Worm (Caenorhabditis elegans) whole organism, L3 larva: ENCODE results near the gene C17F4.12.

Experiments used
- R02D3.7 ChIP-seq: fragments of 150-350 bp; optimal IDR thresholded peaks from 2 replicates; lab custom pipeline; 2014; ENCODE audit warnings: missing biosample characterization, missing genetic modification characterization
- ZK546.5 ChIP-seq: sonication (generic microtip); optimal IDR thresholded peaks from 2 replicates; lab custom pipeline; 2017; ENCODE audit warnings: missing biosample characterization, missing genetic modification characterization
- aly-2 ChIP-seq: fragments of 150-350 bp; optimal IDR thresholded peaks from 2 replicates; lab custom pipeline; 2014; ENCODE audit warnings: missing biosample characterization, missing genetic modification characterization
- ama-1 ChIP-seq: fragments of 150-350 bp; optimal IDR thresholded peaks from 2 replicates; lab custom pipeline; 2018
- ceh-28 ChIP-seq: fragments of 150-350 bp; optimal IDR thresholded peaks from 2 replicates; lab custom pipeline; 2014; ENCODE audit warnings: missing biosample characterization, missing genetic modification reagents, missing genetic modification characterization
- ceh-82 ChIP-seq: fragments of 150-350 bp; optimal IDR thresholded peaks from 2 replicates; lab custom pipeline; 2014; ENCODE audit warnings: missing biosample characterization, missing genetic modification characterization
- ceh-9 ChIP-seq: sonication (generic microtip); optimal IDR thresholded peaks from 2 replicates; lab custom pipeline; 2018; ENCODE audit warnings: missing biosample characterization, missing genetic modification characterization
- daf-12 ChIP-seq: fragments of 150-350 bp; optimal IDR thresholded peaks from 2 replicates; lab custom pipeline; 2014; ENCODE audit warnings: missing biosample characterization, missing genetic modification reagents, missing genetic modification characterization
- egl-27 ChIP-seq: sonication (generic microtip); optimal IDR thresholded peaks from 4 replicates; lab custom pipeline; 2017; ENCODE audit warnings: missing biosample characterization, missing genetic modification reagents, missing genetic modification characterization
- egl-5 ChIP-seq: fragments of 150-350 bp; optimal IDR thresholded peaks from 2 replicates; lab custom pipeline; 2017; ENCODE audit warnings: missing biosample characterization, missing genetic modification reagents, missing genetic modification characterization, inconsistent platforms
- elt-1 ChIP-seq: fragments of 150-350 bp; optimal IDR thresholded peaks from 2 replicates; lab custom pipeline; 2014; ENCODE audit warnings: missing biosample characterization, missing genetic modification characterization
- elt-2 ChIP-seq: sonication (generic microtip); optimal IDR thresholded peaks from 2 replicates; lab custom pipeline; 2016; ENCODE audit warnings: missing genetic modification reagents, mild to moderate bottlenecking, missing genetic modification characterization, missing compliant biosample characterization
- elt-3 ChIP-seq, 3 experiments: fragments of 150-350 bp in 1 of 3; sonication (generic microtip) in 2 of 3; optimal IDR thresholded peaks; 2 replicates in 2 of 3; 4 replicates in 1 of 3; lab custom pipeline; 2014 to 2017; ENCODE audit warnings: missing biosample characterization in 3 of 3, missing genetic modification characterization in 3 of 3
- eor-1 ChIP-seq, 2 experiments: fragments of 150-350 bp; optimal IDR thresholded peaks; 2 replicates each; lab custom pipeline; 2014 to 2018; ENCODE audit warnings: missing biosample characterization in 2 of 2, missing genetic modification characterization in 2 of 2
- fkh-10 ChIP-seq: sonication (generic microtip); optimal IDR thresholded peaks from 2 replicates; lab custom pipeline; 2017; ENCODE audit warnings: missing biosample characterization, missing genetic modification reagents, missing genetic modification characterization
- fkh-2 ChIP-seq: fragments of 150-350 bp; optimal IDR thresholded peaks from 2 replicates; lab custom pipeline; 2014; ENCODE audit warnings: missing biosample characterization, missing genetic modification reagents, missing genetic modification characterization
- hmg-11 ChIP-seq: sonication (generic microtip); optimal IDR thresholded peaks from 2 replicates; lab custom pipeline; 2016; ENCODE audit warnings: missing genetic modification characterization, missing compliant biosample characterization
- jun-1 ChIP-seq: fragments of 150-350 bp; optimal IDR thresholded peaks from 2 replicates; lab custom pipeline; 2014; ENCODE audit warnings: missing biosample characterization, missing genetic modification reagents, missing genetic modification characterization
- lin-15B ChIP-seq: fragments of 150-350 bp; optimal IDR thresholded peaks from 2 replicates; lab custom pipeline; 2014; ENCODE audit warnings: missing biosample characterization, missing genetic modification characterization
- lin-39 ChIP-seq: fragments of 150-350 bp; optimal IDR thresholded peaks from 2 replicates; lab custom pipeline; 2018; ENCODE audit warnings: missing biosample characterization, missing genetic modification reagents, missing genetic modification characterization
- lsy-12 ChIP-seq: sonication (generic microtip); optimal IDR thresholded peaks from 2 replicates; lab custom pipeline; 2016; ENCODE audit warnings: mild to moderate bottlenecking, missing genetic modification characterization, missing compliant biosample characterization
- mdl-1 ChIP-seq: fragments of 150-350 bp; optimal IDR thresholded peaks from 2 replicates; lab custom pipeline; 2014; ENCODE audit warnings: missing biosample characterization, missing genetic modification characterization
- mml-1 ChIP-seq: fragments of 150-350 bp; sonication (generic microtip); optimal IDR thresholded peaks from 3 replicates; lab custom pipeline; 2014; ENCODE audit warnings: missing biosample characterization, missing genetic modification characterization
- nfya-1 ChIP-seq: sonication (generic microtip); optimal IDR thresholded peaks from 2 replicates; lab custom pipeline; 2017; ENCODE audit warnings: missing genetic modification characterization, mild to moderate bottlenecking, missing compliant biosample characterization, antibody characterized with exemption, moderate library complexity; ENCODE audit not compliant: insufficient read depth
- nhr-11 ChIP-seq: fragments of 150-350 bp; optimal IDR thresholded peaks from 2 replicates; lab custom pipeline; 2014; ENCODE audit warnings: missing biosample characterization, missing genetic modification characterization
- nhr-12 ChIP-seq: fragments of 150-350 bp; optimal IDR thresholded peaks from 2 replicates; lab custom pipeline; 2014; ENCODE audit warnings: missing biosample characterization, missing genetic modification characterization
- nhr-23 ChIP-seq: fragments of 150-350 bp; optimal IDR thresholded peaks from 2 replicates; lab custom pipeline; 2014; ENCODE audit warnings: missing biosample characterization, missing genetic modification reagents, missing genetic modification characterization
- nhr-237 ChIP-seq: fragments of 150-350 bp; optimal IDR thresholded peaks from 2 replicates; lab custom pipeline; 2014; ENCODE audit warnings: missing biosample characterization, missing genetic modification characterization
- nhr-25 ChIP-seq: sonication (generic microtip); optimal IDR thresholded peaks from 2 replicates; lab custom pipeline; 2017; ENCODE audit warnings: missing biosample characterization, missing genetic modification characterization
- nhr-43 ChIP-seq: sonication (generic microtip); optimal IDR thresholded peaks from 2 replicates; lab custom pipeline; 2016; ENCODE audit warnings: mild to moderate bottlenecking, missing genetic modification characterization, missing compliant biosample characterization; ENCODE audit not compliant: poor library complexity, severe bottlenecking
- nhr-67 ChIP-seq: fragments of 150-350 bp; optimal IDR thresholded peaks from 2 replicates; lab custom pipeline; 2014; ENCODE audit warnings: missing biosample characterization, missing genetic modification characterization
- nhr-76 ChIP-seq: fragments of 150-350 bp; sonication (generic microtip); optimal IDR thresholded peaks from 5 replicates; lab custom pipeline; 2014; ENCODE audit warnings: missing biosample characterization, missing genetic modification characterization
- nhr-77 ChIP-seq: fragments of 150-350 bp; optimal IDR thresholded peaks from 2 replicates; lab custom pipeline; 2014; ENCODE audit warnings: missing biosample characterization, missing genetic modification characterization
- pha-4 ChIP-seq: fragments of 150-350 bp; optimal IDR thresholded peaks from 2 replicates; lab custom pipeline; 2014; ENCODE audit warnings: missing biosample characterization, missing genetic modification reagents, missing genetic modification characterization
- pqm-1 ChIP-seq: fragments of 150-350 bp; optimal IDR thresholded peaks from 2 replicates; lab custom pipeline; 2017; ENCODE audit warnings: missing biosample characterization, missing genetic modification characterization, inconsistent platforms
- skn-1 ChIP-seq: fragments of 150-350 bp; optimal IDR thresholded peaks from 2 replicates; lab custom pipeline; 2014; ENCODE audit warnings: missing biosample characterization, missing genetic modification characterization
- snpc-4 ChIP-seq: fragments of 150-350 bp; optimal IDR thresholded peaks from 2 replicates; lab custom pipeline; 2014; ENCODE audit warnings: missing biosample characterization, missing genetic modification characterization
- tbx-2 ChIP-seq: sonication (generic microtip); optimal IDR thresholded peaks from 2 replicates; lab custom pipeline; 2016; ENCODE audit warnings: mild to moderate bottlenecking, missing genetic modification characterization, missing compliant biosample characterization
- unc-39 ChIP-seq: sonication (generic microtip); optimal IDR thresholded peaks from 4 replicates; lab custom pipeline; 2017; ENCODE audit warnings: missing biosample characterization, missing genetic modification characterization
- unc-62 ChIP-seq: fragments of 150-350 bp; sonication (generic microtip); optimal IDR thresholded peaks from 4 replicates; lab custom pipeline; 2014; ENCODE audit warnings: missing biosample characterization, missing genetic modification reagents, missing genetic modification characterization
- zag-1 ChIP-seq: fragments of 150-350 bp; optimal IDR thresholded peaks from 2 replicates; lab custom pipeline; 2014; ENCODE audit warnings: missing biosample characterization, missing genetic modification characterization
- ztf-4 ChIP-seq: fragments of 150-350 bp; optimal IDR thresholded peaks from 2 replicates; lab custom pipeline; 2014; ENCODE audit warnings: missing biosample characterization, missing genetic modification characterization

The C17F4.12 gene

DNA sequence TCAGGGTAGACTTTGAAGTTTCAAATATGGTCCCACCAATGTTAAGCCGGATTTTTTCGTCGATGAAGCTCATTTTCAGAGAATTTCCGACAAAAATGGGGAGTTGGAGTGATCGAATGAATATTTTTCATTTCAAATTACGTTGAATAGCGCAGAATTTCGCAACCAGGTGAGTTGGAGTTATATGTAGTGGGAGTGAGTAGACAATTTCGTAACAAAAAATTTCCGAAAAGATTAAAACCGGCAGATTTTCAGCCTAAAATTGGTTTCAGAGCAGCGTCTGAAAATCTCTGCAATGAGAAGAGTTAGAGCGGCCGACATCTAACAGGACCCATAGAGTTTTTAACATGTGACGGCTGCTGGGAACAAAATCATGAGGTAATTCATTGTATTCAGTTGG is 35.3 kb downstream of the C17F4.12 start, which contains the start of gene sdz-35:
Gene sdz-35, minus strand, starts transcription at position 101 of the 400 bp plus-strand sequence.
- TF ChIP-seq ztf-4 (tag; lab: Kevin White, UChicago) (no peak), aly-2 (no peak), skn-1 (tag; lab: Kevin White, UChicago) (no peak), ceh-28 (tag; lab: Kevin White, UChicago) (no peak), nhr-76 (tag; lab: Kevin White, UChicago) (no peak), elt-3 (tag; optimal IDR thresholded peaks at IDR 0.05; lab: Kevin White, UChicago) (no peak), daf-12 (tag; lab: Kevin White, UChicago) (no peak), elt-1 (no peak), nhr-67 (no peak), jun-1 (tag; lab: Kevin White, UChicago) (no peak), egl-5 (tag; lab: Kevin White, UChicago) (no peak), ceh-82 (tag; lab: Kevin White, UChicago) (no peak), snpc-4 (tag; lab: Kevin White, UChicago) (no peak), zag-1 (tag; lab: Kevin White, UChicago) (no peak), elt-2 (tag; lab: Kevin White, UChicago) (no peak), fkh-10 (no peak)
- TF ChIP-seq, all 47 proteins: peak for 0

DNA sequence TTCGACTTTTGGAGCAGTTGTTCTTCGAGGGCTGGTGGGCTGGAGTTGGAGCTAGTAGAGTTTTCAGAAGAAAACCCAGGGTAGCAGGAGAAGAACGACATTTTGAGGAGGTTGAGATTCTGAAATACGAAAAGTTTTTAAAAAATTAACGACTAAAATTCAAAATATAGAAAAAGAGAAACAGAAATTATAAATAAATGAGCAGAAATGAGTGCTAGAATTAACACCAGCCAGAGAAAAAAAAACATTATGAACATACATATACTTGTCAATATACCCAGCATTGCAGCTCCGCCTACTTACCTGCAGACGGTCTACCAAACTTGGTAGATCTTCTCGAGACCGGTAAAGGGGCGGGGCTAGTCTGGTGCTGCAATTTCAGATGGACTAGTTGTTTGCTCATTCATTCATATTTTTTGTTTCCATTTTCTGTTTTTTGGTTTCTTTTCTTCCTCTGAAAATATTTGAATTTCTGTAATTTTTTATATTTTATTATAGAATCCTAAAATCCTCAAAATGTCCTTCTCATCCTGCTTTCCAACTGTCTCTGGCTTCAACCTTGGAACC is 37.5 kb downstream of the C17F4.12 start, which contains the start of the genes ZC239.20 and ZC239.21:
Gene ZC239.20, minus strand, starts transcription at position 101 of the 567 bp plus-strand sequence.
Gene ZC239.21, plus strand, starts transcription at position 517 of the 567 bp plus-strand sequence.
- no peak for TF ChIP-seq elt-3 (tag; optimal IDR thresholded peaks at IDR 0.05; lab: Kevin White, UChicago)
- no peak for TF ChIP-seq mml-1 (tag; lab: Kevin White, UChicago)
- no peak for TF ChIP-seq fkh-2 (tag; lab: Kevin White, UChicago)
- no peak for TF ChIP-seq nhr-67
- no peak for TF ChIP-seq nhr-11 (tag; lab: Kevin White, UChicago)
- TF ChIP-seq snpc-4 (tag; lab: Kevin White, UChicago): no peak
- TF ChIP-seq nhr-43: no peak
- TF ChIP-seq lsy-12 (tag; lab: Kevin White, UChicago): no peak
- no peak for TF ChIP-seq ZK546.5
- no peak for TF ChIP-seq fkh-10
- no peak for TF ChIP-seq unc-39 (tag; lab: Kevin White, UChicago)
- TF ChIP-seq ceh-9 (tag; lab: Kevin White, UChicago): no peak
- no peak for TF ChIP-seq ztf-4 (tag; lab: Kevin White, UChicago)
- no peak for TF ChIP-seq nhr-25
- no peak for TF ChIP-seq eor-1 (tag; optimal IDR thresholded peaks at IDR 0.05; lab: Kevin White, UChicago)
- no peak for TF ChIP-seq lin-39 (tag; lab: Kevin White, UChicago)
- TF ChIP-seq, all 47 proteins: peak for 0

- TF ChIP-seq ceh-82 (tag; lab: Kevin White, UChicago) (no peak), nhr-77 (tag; lab: Kevin White, UChicago) (no peak), nfya-1 (tag; lab: Kevin White, UChicago) (no peak), ztf-4 (tag; lab: Kevin White, UChicago) (no peak), ceh-28 (tag; lab: Kevin White, UChicago) (no peak), eor-1 (tag; optimal IDR thresholded peaks at IDR 0.05; lab: Kevin White, UChicago) (no peak), nhr-25 (no peak), egl-27 (tag; lab: Kevin White, UChicago) (no peak), nhr-43 (no peak), nhr-23 (tag; lab: Kevin White, UChicago) (no peak), lin-39 (tag; lab: Kevin White, UChicago) (no peak), hmg-11 (tag; lab: Kevin White, UChicago) (no peak), nhr-12 (tag; lab: Kevin White, UChicago) (no peak), pha-4 (tag; lab: Kevin White, UChicago) (no peak), R02D3.7 (tag; lab: Kevin White, UChicago) (no peak), jun-1 (tag; lab: Kevin White, UChicago) (no peak), mml-1 (tag; lab: Kevin White, UChicago) (no peak)
These were observed 40.6 kb downstream of the C17F4.12 start, which contains the start of gene sri-50 for ce11 chrII:3203415-3203814. TSS of gene sri-50 (plus strand) at chrII:3203715.

DNA sequence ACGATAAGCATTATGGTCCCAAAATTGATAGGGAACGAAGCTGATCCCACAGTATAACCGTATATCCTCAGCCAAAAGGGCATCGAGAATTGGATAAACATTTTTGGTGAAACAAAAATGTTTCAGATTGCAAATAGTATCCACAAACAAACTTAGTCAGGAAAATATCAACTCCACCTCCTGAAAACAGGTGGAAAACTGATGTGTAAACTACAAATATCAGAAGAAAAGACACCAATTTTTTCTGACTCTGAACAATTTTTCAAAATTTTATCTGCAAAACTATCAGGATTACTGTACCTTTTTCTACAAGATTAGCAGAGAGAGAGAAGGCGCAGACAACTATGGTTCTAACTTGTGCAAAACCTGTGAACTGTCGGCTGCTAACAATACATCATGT is 41.5 kb downstream of the C17F4.12 start, which contains the start of gene sri-53:
Gene sri-53, minus strand, starts transcription at position 101 of the 400 bp plus-strand sequence.
- TF ChIP-seq nhr-237 (no peak), egl-5 (tag; lab: Kevin White, UChicago) (no peak), lsy-12 (tag; lab: Kevin White, UChicago) (no peak), mdl-1 (tag; lab: Kevin White, UChicago) (no peak), hmg-11 (tag; lab: Kevin White, UChicago) (no peak), lin-15B (tag; lab: Kevin White, UChicago) (no peak), unc-62 (GFP tag; lab: Kevin White, UChicago) (no peak), nhr-11 (tag; lab: Kevin White, UChicago) (no peak), tbx-2 (tag; lab: Kevin White, UChicago) (no peak), pha-4 (tag; lab: Kevin White, UChicago) (no peak), aly-2 (no peak), nhr-43 (no peak), ama-1 (lab: Kevin White, UChicago) (no peak), ZK546.5 (no peak), nhr-76 (tag; lab: Kevin White, UChicago) (no peak), unc-39 (tag; lab: Kevin White, UChicago) (no peak), pqm-1 (tag; lab: Kevin White, UChicago) (no peak), skn-1 (tag; lab: Kevin White, UChicago) (no peak)
